Fruit fly (Drosophila melanogaster) Kc167 (cell line): ENCODE results near the gene Son.

Experiments used
- Myc ChIP-seq: fragments of >200 bp; optimal IDR thresholded peaks from 2 replicates; lab custom pipeline; 2017; ENCODE audit warnings: missing external identifiers
- h ChIP-seq: fragments of >200 bp; optimal IDR thresholded peaks from 3 replicates; lab custom pipeline; 2018; ENCODE audit warnings: missing external identifiers
- insv ChIP-seq: fragments of >200 bp; optimal IDR thresholded peaks from 3 replicates; lab custom pipeline; 2018; ENCODE audit warnings: missing external identifiers
- psq ChIP-seq: fragments of >200 bp; optimal IDR thresholded peaks from 2 replicates; lab custom pipeline; 2017; ENCODE audit warnings: missing external identifiers
- ttk ChIP-seq: sonication (Bioruptor generic); optimal IDR thresholded peaks from 2 replicates; lab custom pipeline; 2017; ENCODE audit warnings: missing external identifiers

DNA sequence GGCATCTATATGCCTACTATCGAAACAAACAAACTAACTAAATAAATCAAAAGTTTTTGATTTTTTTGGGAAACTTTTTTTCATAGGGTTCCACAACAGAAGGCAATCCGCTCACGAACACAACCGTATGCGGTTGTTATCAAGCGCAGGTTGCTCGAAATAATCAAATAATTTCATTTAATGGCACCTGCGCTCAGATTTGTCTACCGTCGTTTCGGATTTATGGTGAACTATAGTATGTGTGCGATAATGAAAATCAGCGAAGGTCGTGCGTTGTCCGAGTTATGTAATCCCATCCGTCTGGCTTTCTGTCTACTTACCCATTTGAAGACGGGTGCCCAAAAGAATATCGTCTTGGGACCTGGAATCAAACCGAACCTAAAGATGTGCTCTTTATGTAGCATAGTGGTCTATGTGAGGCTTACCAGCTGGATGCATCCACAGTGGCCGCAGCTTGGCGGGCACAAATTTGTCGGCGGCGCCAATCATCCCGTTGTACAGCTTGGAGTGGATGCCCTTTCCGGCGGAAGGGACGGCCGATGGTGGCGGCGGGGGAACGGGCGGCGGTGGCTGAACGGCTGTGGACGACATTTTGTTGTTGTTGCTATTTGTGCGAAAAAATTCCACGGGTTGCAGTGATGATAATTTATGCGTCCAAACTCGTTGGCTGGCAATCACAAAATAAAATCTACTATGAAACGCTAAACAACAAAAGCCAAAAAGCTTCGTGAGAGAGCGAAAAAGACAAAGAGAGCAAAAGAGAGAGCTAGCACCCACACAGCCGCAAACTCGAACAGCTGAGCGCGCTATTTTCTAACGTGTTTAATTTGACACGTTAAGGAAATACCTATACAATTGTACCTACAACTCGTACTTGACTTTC is 4.7 kb upstream of the Son start:
- TF ChIP-seq Myc (no peak), psq (lab: Kevin White, UChicago) (no peak), ttk (no peak), insv (lab: Kevin White, UChicago) (no peak), h (lab: Kevin White, UChicago) (no peak)
